Fruit fly (Drosophila melanogaster): ENCODE results near the gene side-VII.

Gene side-VII

DNA sequence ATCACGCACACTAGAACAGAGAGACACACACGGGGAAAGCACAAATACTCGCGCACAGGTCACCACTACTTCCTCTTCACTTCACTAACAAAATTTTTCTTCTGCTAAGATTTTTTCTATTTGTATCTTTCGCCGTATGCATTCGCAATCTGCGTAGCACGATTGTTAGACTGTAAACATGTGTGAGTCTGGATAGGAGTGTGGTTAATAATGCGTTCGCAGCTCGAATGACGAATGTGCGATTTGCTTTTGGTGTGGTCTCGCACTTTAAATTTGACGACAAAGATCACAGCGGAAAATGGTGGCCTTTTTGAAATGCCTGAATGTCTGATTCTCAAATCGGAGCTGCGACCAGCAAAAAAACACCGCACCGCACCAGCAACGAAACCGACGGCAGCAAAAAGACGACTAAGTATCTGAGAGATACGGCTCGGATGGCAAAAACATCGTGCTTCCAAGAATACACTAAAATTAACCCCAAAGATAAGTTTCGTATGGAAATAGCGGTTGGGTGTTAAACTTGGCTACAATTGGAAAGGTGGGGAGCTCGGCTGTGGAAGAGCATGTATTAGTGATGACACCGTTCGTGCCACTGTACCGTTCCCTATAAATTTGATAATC is 34.7 kb downstream of the side-VII start, which contains the start of gene Unc-115a (continued):
- TF ChIP-seq Hnf4 (GFP tag; optimal IDR thresholded peaks at IDR 0.05) (no peak), sage (GFP tag; optimal IDR thresholded peaks at IDR 0.05) (no peak), Jra (GFP tag; optimal IDR thresholded peaks at IDR 0.05) (no peak), sv (GFP tag; optimal IDR thresholded peaks at IDR 0.05) (peak; percentile 38)

DNA sequence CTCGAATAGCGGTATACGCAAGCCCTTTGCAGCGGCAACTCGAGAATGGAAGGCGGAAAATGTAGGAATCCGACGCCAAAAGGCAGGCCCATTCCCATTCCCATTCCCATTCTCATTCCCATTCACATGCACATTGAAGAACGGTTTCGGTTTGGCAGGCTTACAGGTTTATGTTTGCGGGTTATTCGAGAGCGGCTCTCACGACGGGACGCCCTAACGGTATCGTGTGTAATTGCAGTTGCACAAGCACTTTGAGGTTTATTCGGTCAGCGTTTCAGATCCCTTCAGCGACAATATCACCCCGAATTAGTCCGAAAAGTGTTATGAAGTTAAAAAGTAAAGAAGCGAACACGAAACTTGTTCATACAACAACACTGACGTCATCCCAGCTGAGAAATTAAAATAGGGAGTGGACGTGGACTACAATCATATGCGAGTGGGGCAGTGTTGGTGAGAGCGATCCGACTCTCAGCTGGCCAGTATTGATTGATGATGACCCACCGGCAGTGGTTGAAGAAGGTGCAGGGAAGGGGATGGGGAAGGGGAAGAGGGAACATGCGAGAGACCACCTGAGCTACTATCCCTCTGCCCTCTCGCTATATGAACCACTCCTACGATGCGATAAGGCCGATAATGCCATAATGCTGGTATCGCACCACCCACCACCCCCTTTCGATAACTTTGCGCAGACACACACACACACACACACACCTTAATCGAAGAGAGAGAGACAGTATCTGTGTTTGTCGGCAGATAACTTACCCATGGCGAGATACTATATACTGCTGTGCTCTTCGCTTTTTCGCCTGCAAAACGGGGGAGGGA is 35.4 kb downstream of the side-VII start:
- TF ChIP-seq Myc (optimal IDR thresholded peaks at IDR 0.05) (no peak), Dfd (GFP tag; optimal IDR thresholded peaks at IDR 0.05) (peak; percentile 77), woc (GFP tag; optimal IDR thresholded peaks at IDR 0.05) (no peak), CrebA (GFP tag; optimal IDR thresholded peaks at IDR 0.05; ENCODE audit: borderline replicate concordance) (no peak), jim (GFP tag; optimal IDR thresholded peaks at IDR 0.05) (no peak), dl (GFP tag; optimal IDR thresholded peaks at IDR 0.05; ENCODE audit: insufficient read depth in 1 of 2, partially characterized antibody in 2 of 2) (peak in 1 of 2 experiments; percentile 75), OdsH (GFP tag; optimal IDR thresholded peaks at IDR 0.05) (no peak), Rel (GFP tag; optimal IDR thresholded peaks at IDR 0.05) (no peak), Rel (tag; optimal IDR thresholded peaks at IDR 0.05) (peak; percentile 77), Vsx2 (GFP tag; optimal IDR thresholded peaks at IDR 0.05; ENCODE audit: partially characterized antibody) (no peak), br (GFP tag; optimal IDR thresholded peaks at IDR 0.05) (no peak), sage (GFP tag; optimal IDR thresholded peaks at IDR 0.05) (no peak), Hr78 (GFP tag; optimal IDR thresholded peaks at IDR 0.05) (peak; percentile 23), N (GFP tag; optimal IDR thresholded peaks at IDR 0.05) (peak; percentile 80), fru (GFP tag; optimal IDR thresholded peaks at IDR 0.05) (no peak), h (GFP tag; optimal IDR thresholded peaks at IDR 0.05) (peak; percentile 62), Hr83 (GFP tag; optimal IDR thresholded peaks at IDR 0.05; ENCODE audit: poor library complexity, severe bottlenecking) (peak; percentile 70), Mio (GFP tag; optimal IDR thresholded peaks at IDR 0.05) (no peak), sv (GFP tag; optimal IDR thresholded peaks at IDR 0.05) (no peak), rgr (GFP tag; optimal IDR thresholded peaks at IDR 0.05) (peak; percentile 23), lola (GFP tag; optimal IDR thresholded peaks at IDR 0.05) (no peak), pan (optimal IDR thresholded peaks at IDR 0.05) (no peak), psq (GFP tag; optimal IDR thresholded peaks at IDR 0.05) (peak; percentile 6), Hnf4 (GFP tag; optimal IDR thresholded peaks at IDR 0.05) (no peak), CG9705 (GFP tag; optimal IDR thresholded peaks at IDR 0.05) (no peak), Abd-B (GFP tag; optimal IDR thresholded peaks at IDR 0.05) (no peak), ey (GFP tag; optimal IDR thresholded peaks at IDR 0.05) (no peak), Jra (GFP tag; optimal IDR thresholded peaks at IDR 0.05) (peak; percentile 62), foxo (GFP tag; optimal IDR thresholded peaks at IDR 0.05) (peak in 1 of 2 experiments; percentile 47), Sp1 (GFP tag; optimal IDR thresholded peaks at IDR 0.05) (no peak), GATAd (GFP tag; optimal IDR thresholded peaks at IDR 0.05) (no peak), dsf (GFP tag; optimal IDR thresholded peaks at IDR 0.05; ENCODE audit: borderline replicate concordance) (no peak), CG32264 (GFP tag; optimal IDR thresholded peaks at IDR 0.05) (no peak), dmrt93B (GFP tag; optimal IDR thresholded peaks at IDR 0.05) (no peak), Dif (GFP tag; optimal IDR thresholded peaks at IDR 0.05; ENCODE audit: partially characterized antibody) (peak; percentile 70), usp (GFP tag; optimal IDR thresholded peaks at IDR 0.05) (no peak), tai (GFP tag; optimal IDR thresholded peaks at IDR 0.05) (no peak), HLH106 (tag; optimal IDR thresholded peaks at IDR 0.05) (no peak), brk (GFP tag; optimal IDR thresholded peaks at IDR 0.05) (no peak)

Data from whole organism, wandering third instar larva.